Worm (Caenorhabditis elegans): ENCODE measurements around the gene nhr-177.

DNA sequence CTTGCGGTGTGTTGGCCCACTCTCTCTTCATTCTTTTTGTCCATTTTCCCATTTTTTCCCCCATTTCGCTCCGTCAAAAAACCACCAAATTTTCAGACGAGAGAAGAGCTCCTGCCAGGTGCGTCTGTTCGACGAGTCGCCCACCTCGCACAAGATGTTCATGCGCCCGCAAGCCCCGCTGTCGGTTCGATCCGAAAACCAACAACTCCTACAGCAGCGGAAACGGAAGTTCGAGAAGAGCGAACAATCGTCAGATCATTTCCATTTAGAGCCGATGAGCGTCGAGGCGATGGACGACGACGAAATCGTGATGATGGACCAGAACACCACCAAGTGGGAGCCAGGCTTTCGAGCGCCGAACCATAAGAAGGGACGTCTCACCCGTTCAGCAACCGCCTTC lies 26.8 kb upstream of the nhr-177 start:
- TF ChIP-seq ceh-6 (GFP tag; optimal IDR thresholded peaks at IDR 0.05) = no peak
- no peak for TF ChIP-seq hlh-15 (tag; optimal IDR thresholded peaks at IDR 0.05)

All from whole organism, late embryonic.